Worm (Caenorhabditis elegans) whole organism, L2 larva: ENCODE measurements around the gene srv-9.
A peak's percentile ranks its signal among the peaks of the same experiment; 100 is the strongest.

Experiments
- F13H6.1 ChIP-seq: sonication (generic microtip); optimal IDR thresholded peaks from 2 replicates; lab custom pipeline; 2016; ENCODE audit warnings: missing genetic modification characterization, missing compliant biosample characterization
- lin-13 ChIP-seq: fragments of 150-350 bp; optimal IDR thresholded peaks from 2 replicates; lab custom pipeline; 2014; ENCODE audit warnings: missing biosample characterization, missing genetic modification reagents, missing genetic modification characterization

DNA sequence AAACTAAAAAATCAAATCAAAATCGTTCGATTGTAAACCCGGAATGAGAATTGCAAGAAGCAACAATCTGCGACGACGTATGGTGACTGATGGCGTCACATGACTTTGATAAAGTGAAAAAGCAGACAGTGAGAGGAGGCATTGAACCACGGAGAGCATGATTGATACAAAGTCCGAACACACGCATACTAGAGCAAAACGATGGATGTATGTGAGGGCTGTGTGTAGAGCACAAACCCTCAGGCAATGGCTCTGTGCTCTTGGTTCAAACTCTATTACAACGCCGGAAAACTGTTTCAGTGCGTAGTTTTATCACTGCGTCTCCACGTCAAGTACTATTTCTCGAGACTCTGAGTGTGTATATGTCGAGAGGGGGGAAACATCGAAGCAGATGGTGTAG lies 20.4 kb downstream of the srv-9 start:
- no peak for TF ChIP-seq lin-13 (GFP tag; lab: Kevin White, UChicago)
- peak; percentile 3 for TF ChIP-seq F13H6.1 (tag; lab: Kevin White, UChicago)
